Worm (Caenorhabditis elegans) whole organism, midembryonic: ENCODE results near the gene R102.2.

ENCODE experiments used
- T22C8.4 ChIP-seq: fragments of 200-800 bp; sonication (Bioruptor generic); IDR thresholded peaks from 2 replicates; pipeline ENCODE4 v1.3.6; 2022; ENCODE audit warnings: missing genetic modification characterization, missing compliant biosample characterization
- cog-1 ChIP-seq: sonication (generic microtip); optimal IDR thresholded peaks from 2 replicates; lab custom pipeline; 2016; ENCODE audit warnings: missing genetic modification characterization, missing compliant biosample characterization
- flt-1 ChIP-seq: fragments of 200-800 bp; sonication (Bioruptor generic); IDR thresholded peaks from 2 replicates; pipeline ENCODE4 v1.3.6; 2022; ENCODE audit warnings: missing genetic modification characterization, missing compliant biosample characterization
- klf-2 ChIP-seq: fragments of 200-800 bp; sonication (Bioruptor generic); conservative IDR thresholded peaks from 2 replicates; pipeline ENCODE4 v1.3.6; 2022; ENCODE audit warnings: missing genetic modification reagents, missing genetic modification characterization, missing compliant biosample characterization
- med-1 ChIP-seq: sonication (generic microtip); optimal IDR thresholded peaks from 2 replicates; lab custom pipeline; 2017; ENCODE audit warnings: missing genetic modification characterization, mild to moderate bottlenecking, missing compliant biosample characterization, antibody characterized with exemption, missing genetic modification reagents; ENCODE audit not compliant: insufficient read depth
- ref-1 ChIP-seq: fragments of 200-800 bp; sonication (Bioruptor generic); conservative IDR thresholded peaks from 2 replicates; pipeline ENCODE4 v1.3.6; 2022; ENCODE audit warnings: missing genetic modification reagents, missing genetic modification characterization, missing compliant biosample characterization
- tab-1 ChIP-seq: fragments of 200-800 bp; sonication (Bioruptor generic); IDR thresholded peaks from 2 replicates; pipeline ENCODE4 v1.3.6; 2022; ENCODE audit warnings: missing genetic modification characterization, missing compliant biosample characterization
- ztf-23 ChIP-seq: fragments of 200-800 bp; sonication (Bioruptor generic); IDR thresholded peaks from 2 replicates; pipeline ENCODE4 v1.3.6; 2022; ENCODE audit warnings: missing genetic modification reagents, missing genetic modification characterization, missing compliant biosample characterization
- ztf-29 ChIP-seq: fragments of 200-800 bp; sonication (Bioruptor generic); IDR thresholded peaks from 2 replicates; pipeline ENCODE4 v1.3.6; 2022; ENCODE audit warnings: missing genetic modification reagents, missing genetic modification characterization, missing compliant biosample characterization

R102.2 gene

ce11 chrIV:10701866-10702458, 14.6 kb downstream of the R102.2 start:
- no peak for TF ChIP-seq med-1 (GFP tag; lab: Kevin White, UChicago)
- no peak for TF ChIP-seq flt-1 (GFP tag; lab: Robert Waterston, UW)
- no peak for TF ChIP-seq ztf-23
- no peak for TF ChIP-seq tab-1
- TF ChIP-seq T22C8.4 (GFP tag; lab: Robert Waterston, UW) = no peak
- no peak for TF ChIP-seq cog-1 (tag; lab: Kevin White, UChicago)
- no peak for TF ChIP-seq ztf-29 (GFP tag; lab: Robert Waterston, UW)
- TF ChIP-seq klf-2 (GFP tag; lab: Robert Waterston, UW) = no peak
- no peak for TF ChIP-seq ref-1

- TF ChIP-seq ref-1 (no peak), cog-1 (tag; lab: Kevin White, UChicago) (no peak), klf-2 (GFP tag; lab: Robert Waterston, UW) (no peak), T22C8.4 (GFP tag; lab: Robert Waterston, UW) (no peak), med-1 (GFP tag; lab: Kevin White, UChicago) (no peak), tab-1 (no peak), ztf-29 (GFP tag; lab: Robert Waterston, UW) (no peak), flt-1 (GFP tag; lab: Robert Waterston, UW) (no peak), ztf-23 (no peak)
These were observed 17.8 kb downstream of the R102.2 start, which contains the start of gene R102.10 for ce11 chrIV:10705176-10705575. R102.10 (plus strand) TSS chrIV:10705476.

ce11 chrIV:10706090-10706489, 18.7 kb downstream of the R102.2 start, which contains the start of gene R102.6:
R102.6 (minus strand) TSS chrIV:10706190.
- TF ChIP-seq T22C8.4 (GFP tag; lab: Robert Waterston, UW) (no peak), ztf-23 (no peak), ztf-29 (GFP tag; lab: Robert Waterston, UW) (no peak), klf-2 (GFP tag; lab: Robert Waterston, UW) (no peak), med-1 (GFP tag; lab: Kevin White, UChicago) (no peak), flt-1 (GFP tag; lab: Robert Waterston, UW) (no peak), ref-1 (no peak), tab-1 (no peak), cog-1 (tag; lab: Kevin White, UChicago) (no peak)

ce11 chrIV:10711729-10712128, 24.3 kb downstream of the R102.2 start, which contains the start of gene glb-21:
glb-21 (minus strand) TSS chrIV:10711794.
- TF ChIP-seq klf-2 (GFP tag; lab: Robert Waterston, UW) (no peak), tab-1 (no peak), med-1 (GFP tag; lab: Kevin White, UChicago) (no peak), ref-1 (no peak), flt-1 (GFP tag; lab: Robert Waterston, UW) (no peak), T22C8.4 (GFP tag; lab: Robert Waterston, UW) (no peak), ztf-29 (GFP tag; lab: Robert Waterston, UW) (no peak), ztf-23 (no peak), cog-1 (tag; lab: Kevin White, UChicago) (no peak)

- TF ChIP-seq ztf-29 (GFP tag; lab: Robert Waterston, UW) = no peak
- no peak for TF ChIP-seq flt-1 (GFP tag; lab: Robert Waterston, UW)
- no peak for TF ChIP-seq tab-1
- no peak for TF ChIP-seq cog-1 (tag; lab: Kevin White, UChicago)
- no peak for TF ChIP-seq ztf-23
- TF ChIP-seq T22C8.4 (GFP tag; lab: Robert Waterston, UW) = no peak
- no peak for TF ChIP-seq med-1 (GFP tag; lab: Kevin White, UChicago)
- TF ChIP-seq ref-1 = no peak
- TF ChIP-seq klf-2 (GFP tag; lab: Robert Waterston, UW) = no peak
These were observed 27.2 kb downstream of the R102.2 start for ce11 chrIV:10714594-10714993.

ce11 chrIV:10716348-10716747, 28.9 kb downstream of the R102.2 start, which contains the start of gene ncx-3:
ncx-3 (plus strand) TSS chrIV:10716648.
- TF ChIP-seq ref-1 = no peak
- no peak for TF ChIP-seq tab-1
- no peak for TF ChIP-seq ztf-23
- TF ChIP-seq klf-2 (GFP tag; lab: Robert Waterston, UW) = no peak
- TF ChIP-seq flt-1 (GFP tag; lab: Robert Waterston, UW) = no peak
- no peak for TF ChIP-seq ztf-29 (GFP tag; lab: Robert Waterston, UW)
- TF ChIP-seq med-1 (GFP tag; lab: Kevin White, UChicago) = no peak
- TF ChIP-seq cog-1 (tag; lab: Kevin White, UChicago) = no peak
- TF ChIP-seq T22C8.4 (GFP tag; lab: Robert Waterston, UW) = no peak

ce11 chrIV:10718075-10718474, 30.7 kb downstream of the R102.2 start:
- TF ChIP-seq tab-1 (no peak), ztf-29 (GFP tag; lab: Robert Waterston, UW) (no peak), ref-1 (no peak)

ce11 chrIV:10718865-10719264, 31.5 kb downstream of the R102.2 start:
- TF ChIP-seq med-1 (GFP tag; lab: Kevin White, UChicago) (no peak), ztf-29 (GFP tag; lab: Robert Waterston, UW) (no peak), flt-1 (GFP tag; lab: Robert Waterston, UW) (no peak), klf-2 (GFP tag; lab: Robert Waterston, UW) (no peak), cog-1 (tag; lab: Kevin White, UChicago) (no peak), T22C8.4 (GFP tag; lab: Robert Waterston, UW) (no peak), ref-1 (no peak), tab-1 (no peak), ztf-23 (no peak)

ce11 chrIV:10727734-10728133, 40.3 kb downstream of the R102.2 start, which contains the start of gene ZC168.2:
ZC168.2 (plus strand) TSS chrIV:10728034.
- TF ChIP-seq ztf-29 (GFP tag; lab: Robert Waterston, UW) (no peak), ref-1 (no peak), klf-2 (GFP tag; lab: Robert Waterston, UW) (no peak), ztf-23 (no peak), med-1 (GFP tag; lab: Kevin White, UChicago) (no peak), flt-1 (GFP tag; lab: Robert Waterston, UW) (no peak), tab-1 (no peak), cog-1 (tag; lab: Kevin White, UChicago) (no peak)
